Worm (Caenorhabditis elegans): ENCODE results near the gene nhr-12.

nhr-12 gene

DNA sequence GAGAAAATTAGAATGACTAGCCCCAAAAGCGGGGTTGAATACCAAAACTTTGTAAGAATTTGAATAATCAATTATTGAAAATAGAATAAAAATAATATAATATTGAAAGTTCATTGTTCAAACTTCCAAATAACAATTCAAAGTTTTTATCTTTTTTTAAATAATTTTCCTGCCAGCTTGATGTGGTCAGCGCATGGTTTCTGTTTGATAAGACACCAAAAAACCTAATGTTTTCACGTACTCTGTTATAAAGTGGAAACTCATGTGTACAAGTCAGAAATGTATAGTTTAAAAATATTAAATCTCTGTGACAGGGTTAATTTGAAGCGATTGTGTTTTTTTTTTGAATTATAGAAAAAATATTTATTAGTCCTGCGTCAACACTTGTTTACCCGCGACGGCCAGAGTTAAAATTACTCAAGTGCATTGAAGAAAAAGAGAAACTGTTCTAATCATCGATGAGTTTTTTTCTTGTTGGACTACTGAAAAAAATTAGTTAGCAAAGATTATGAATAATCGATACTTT lies 21.0 kb upstream of the nhr-12 start, which contains the start of gene ugt-17:
TSS of gene ugt-17 (minus strand) at position 180 of the 526 bp plus-strand sequence.
- TF ChIP-seq pqm-1 (tag; optimal IDR thresholded peaks at IDR 0.05) (peak; percentile 90), pha-4 (tag; optimal IDR thresholded peaks at IDR 0.05) (peak; percentile 51), skn-1 (tag; optimal IDR thresholded peaks at IDR 0.05) (no peak), elt-2 (tag; optimal IDR thresholded peaks at IDR 0.05) (peak; percentile 76), lsy-12 (tag; optimal IDR thresholded peaks at IDR 0.05) (no peak)

DNA sequence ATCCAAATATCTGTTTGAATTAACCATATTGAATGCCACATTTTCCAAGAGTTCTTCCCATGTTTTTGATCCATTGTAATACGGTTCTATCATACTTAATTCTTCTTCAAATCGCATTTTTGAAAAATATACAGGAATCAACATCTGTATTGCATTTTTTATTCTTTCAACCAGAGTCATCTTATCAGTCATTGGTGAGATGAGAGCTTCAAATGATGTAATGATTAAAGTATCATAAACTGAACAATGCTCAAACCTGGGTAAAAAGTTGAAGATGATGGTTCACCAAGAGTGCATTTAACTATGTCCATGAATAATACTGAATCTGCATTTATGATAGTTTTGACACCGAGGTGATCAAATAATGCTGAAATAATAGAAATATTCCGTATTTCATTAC lies 20.0 kb upstream of the nhr-12 start:
- no peak for TF ChIP-seq lsy-12 (tag; optimal IDR thresholded peaks at IDR 0.05)
- peak; percentile 11 for TF ChIP-seq pqm-1 (tag; optimal IDR thresholded peaks at IDR 0.05)
- peak; percentile 69 for TF ChIP-seq elt-2 (tag; optimal IDR thresholded peaks at IDR 0.05)

DNA sequence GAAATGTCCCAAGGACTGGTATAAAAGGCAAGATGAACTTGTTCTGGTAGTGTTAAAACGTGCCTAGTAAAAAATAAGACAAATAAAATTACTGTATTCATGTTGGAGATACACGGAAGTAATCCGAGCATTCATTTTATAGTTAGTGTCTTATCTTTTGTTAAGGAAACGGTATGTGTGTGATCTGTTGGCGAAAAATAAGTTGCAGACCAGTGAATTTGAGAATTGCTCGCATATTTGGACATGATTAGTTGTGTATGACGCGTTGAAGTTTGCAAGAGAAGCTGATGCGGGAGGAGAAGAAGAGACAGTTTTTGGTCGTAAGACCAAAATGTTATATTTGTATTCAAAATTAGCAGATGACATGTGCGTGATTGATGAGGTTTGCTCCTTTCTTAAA lies 18.1 kb upstream of the nhr-12 start, which contains the start of gene C08B6.14:
TSS of gene C08B6.14 (minus strand) at position 101 of the 400 bp plus-strand sequence.
- TF ChIP-seq unc-62 (GFP tag; optimal IDR thresholded peaks at IDR 0.05) (no peak), ama-1 (optimal IDR thresholded peaks at IDR 0.05) (no peak)

DNA sequence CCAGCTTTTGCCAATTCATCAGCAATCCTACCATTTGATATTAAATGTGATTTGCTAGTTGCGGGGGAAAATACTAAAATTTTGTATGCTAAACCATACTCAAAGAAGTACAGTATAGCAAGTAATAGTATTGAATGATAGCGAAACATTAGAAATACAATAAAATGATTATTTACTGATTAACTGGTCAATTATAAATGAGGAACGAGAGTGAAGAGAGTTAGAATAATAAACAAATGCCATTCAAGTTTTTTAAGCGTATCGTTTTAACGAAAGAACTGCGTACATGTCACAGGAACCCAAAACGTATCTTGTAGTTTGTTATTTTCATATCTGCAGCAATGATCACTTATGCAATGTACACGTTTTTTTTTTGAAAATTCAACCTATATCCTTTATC lies 14.6 kb upstream of the nhr-12 start, which contains the start of gene ugt-47:
TSS of gene ugt-47 (minus strand) at position 169 of the 400 bp plus-strand sequence.
- TF ChIP-seq ama-1 (optimal IDR thresholded peaks at IDR 0.05) (no peak), elt-2 (tag; optimal IDR thresholded peaks at IDR 0.05) (peak; percentile 61)

DNA sequence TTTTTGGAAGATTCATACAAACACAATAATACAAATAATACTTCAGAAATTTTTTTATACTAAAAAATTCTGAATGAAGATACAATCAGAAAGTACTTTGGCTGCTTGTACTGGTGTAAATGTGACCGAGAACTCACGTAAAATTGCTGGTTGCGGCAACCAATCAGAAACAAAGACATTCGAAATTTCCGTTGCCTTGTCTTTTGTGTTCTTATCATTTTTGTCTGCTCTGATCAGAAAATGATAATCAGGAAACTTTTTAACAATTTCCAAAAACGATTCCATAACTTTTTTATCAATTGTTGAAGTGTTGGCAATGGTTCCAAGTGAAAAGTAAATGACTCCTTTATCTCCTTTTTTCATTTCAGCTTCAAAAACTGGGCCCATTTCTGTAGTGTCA lies 13.1 kb upstream of the nhr-12 start:
- TF ChIP-seq pha-4 (tag; optimal IDR thresholded peaks at IDR 0.05) (peak; percentile 12), nfya-1 (tag; optimal IDR thresholded peaks at IDR 0.05; ENCODE audit: insufficient read depth) (peak; percentile 62), elt-2 (tag; optimal IDR thresholded peaks at IDR 0.05) (peak; percentile 92), pqm-1 (tag; optimal IDR thresholded peaks at IDR 0.05) (peak; percentile 60), egl-27 (tag; optimal IDR thresholded peaks at IDR 0.05) (no peak)

DNA sequence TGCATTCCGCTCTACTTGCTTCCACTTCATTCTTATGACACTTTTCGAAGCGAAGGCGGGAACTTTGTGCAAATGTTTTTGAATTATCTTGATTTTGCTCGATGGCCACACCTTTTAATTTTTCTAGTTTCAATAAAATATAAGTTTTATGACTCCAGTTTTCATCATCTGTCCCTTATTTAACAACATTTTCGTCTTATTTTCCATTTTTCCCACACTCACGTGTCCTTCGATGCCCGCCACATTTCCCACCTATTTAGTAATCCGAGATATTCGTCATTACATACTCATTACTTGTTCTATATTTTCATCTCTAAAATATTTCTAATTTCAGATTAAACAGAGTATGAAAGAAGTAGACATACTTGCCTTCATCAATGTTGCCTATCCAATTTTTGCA lies 10.5 kb upstream of the nhr-12 start, which contains the start of gene srd-49:
TSS of gene srd-49 (plus strand) at position 301 of the 400 bp plus-strand sequence.
- TF ChIP-seq ceh-28 (tag; optimal IDR thresholded peaks at IDR 0.05) (no peak), ceh-16 (tag; optimal IDR thresholded peaks at IDR 0.05) (no peak), jun-1 (tag; optimal IDR thresholded peaks at IDR 0.05) (no peak), fkh-2 (tag; optimal IDR thresholded peaks at IDR 0.05) (no peak), elt-2 (tag; optimal IDR thresholded peaks at IDR 0.05) (no peak), pha-4 (tag; optimal IDR thresholded peaks at IDR 0.05) (no peak), nhr-237 (tag; optimal IDR thresholded peaks at IDR 0.05) (no peak), mdl-1 (tag; optimal IDR thresholded peaks at IDR 0.05) (no peak), tbx-2 (tag; optimal IDR thresholded peaks at IDR 0.05) (no peak), mml-1 (tag; optimal IDR thresholded peaks at IDR 0.05) (no peak), sea-2 (GFP tag; optimal IDR thresholded peaks at IDR 0.05) (no peak), aly-2 (tag; optimal IDR thresholded peaks at IDR 0.05) (no peak)

ce11 chrV:10091152-10091551 lies 7.3 kb upstream of the nhr-12 start, which contains the start of gene R04B5.11:
R04B5.11 (minus strand) TSS chrV:10091252.
- TF ChIP-seq nfya-1 (tag; optimal IDR thresholded peaks at IDR 0.05; ENCODE audit: insufficient read depth): no peak

ce11 chrV:10090461-10090860 lies 6.6 kb upstream of the nhr-12 start, which contains the start of gene R04B5.7:
R04B5.7 (minus strand) TSS chrV:10090561.
- no peak for TF ChIP-seq tbx-2 (tag; optimal IDR thresholded peaks at IDR 0.05)
- no peak for TF ChIP-seq unc-62 (GFP tag; optimal IDR thresholded peaks at IDR 0.05)
- TF ChIP-seq ceh-16 (tag; optimal IDR thresholded peaks at IDR 0.05): no peak
- no peak for TF ChIP-seq snpc-4 (tag; optimal IDR thresholded peaks at IDR 0.05)
- TF ChIP-seq ama-1 (optimal IDR thresholded peaks at IDR 0.05): no peak
- TF ChIP-seq ztf-4 (tag; optimal IDR thresholded peaks at IDR 0.05): no peak
- no peak for TF ChIP-seq aly-2 (tag; optimal IDR thresholded peaks at IDR 0.05)
- TF ChIP-seq fos-1 (tag; optimal IDR thresholded peaks at IDR 0.05): no peak
- no peak for TF ChIP-seq nhr-237 (tag; optimal IDR thresholded peaks at IDR 0.05)
- no peak for TF ChIP-seq hmg-11 (tag; optimal IDR thresholded peaks at IDR 0.05)
- no peak for TF ChIP-seq fkh-2 (tag; optimal IDR thresholded peaks at IDR 0.05)
- no peak for TF ChIP-seq nhr-76 (tag; optimal IDR thresholded peaks at IDR 0.05)
